Worm (Caenorhabditis elegans) whole organism, L3 larva: ENCODE data around the gene efhc-1.

ENCODE experiments used
- ZK546.5 ChIP-seq: sonication (generic microtip); optimal IDR thresholded peaks from 2 replicates; lab custom pipeline; 2017; ENCODE audit warnings: missing biosample characterization, missing genetic modification characterization
- aly-2 ChIP-seq: fragments of 150-350 bp; optimal IDR thresholded peaks from 2 replicates; lab custom pipeline; 2014; ENCODE audit warnings: missing biosample characterization, missing genetic modification characterization
- ceh-28 ChIP-seq: fragments of 150-350 bp; optimal IDR thresholded peaks from 2 replicates; lab custom pipeline; 2014; ENCODE audit warnings: missing biosample characterization, missing genetic modification reagents, missing genetic modification characterization
- ceh-82 ChIP-seq: fragments of 150-350 bp; optimal IDR thresholded peaks from 2 replicates; lab custom pipeline; 2014; ENCODE audit warnings: missing biosample characterization, missing genetic modification characterization
- egl-27 ChIP-seq: sonication (generic microtip); optimal IDR thresholded peaks from 4 replicates; lab custom pipeline; 2017; ENCODE audit warnings: missing biosample characterization, missing genetic modification reagents, missing genetic modification characterization
- egl-5 ChIP-seq: fragments of 150-350 bp; optimal IDR thresholded peaks from 2 replicates; lab custom pipeline; 2017; ENCODE audit warnings: missing biosample characterization, missing genetic modification reagents, missing genetic modification characterization, inconsistent platforms
- elt-1 ChIP-seq: fragments of 150-350 bp; optimal IDR thresholded peaks from 2 replicates; lab custom pipeline; 2014; ENCODE audit warnings: missing biosample characterization, missing genetic modification characterization
- elt-2 ChIP-seq: sonication (generic microtip); optimal IDR thresholded peaks from 2 replicates; lab custom pipeline; 2016; ENCODE audit warnings: missing genetic modification reagents, mild to moderate bottlenecking, missing genetic modification characterization, missing compliant biosample characterization
- elt-3 ChIP-seq, 3 experiments: fragments of 150-350 bp in 1 of 3; sonication (generic microtip) in 2 of 3; optimal IDR thresholded peaks; 2 replicates in 2 of 3; 4 replicates in 1 of 3; lab custom pipeline; 2014 to 2017; ENCODE audit warnings: missing biosample characterization in 3 of 3, missing genetic modification characterization in 3 of 3
- eor-1 ChIP-seq, 2 experiments: fragments of 150-350 bp; optimal IDR thresholded peaks; 2 replicates each; lab custom pipeline; 2014 to 2018; ENCODE audit warnings: missing biosample characterization in 2 of 2, missing genetic modification characterization in 2 of 2
- fkh-10 ChIP-seq: sonication (generic microtip); optimal IDR thresholded peaks from 2 replicates; lab custom pipeline; 2017; ENCODE audit warnings: missing biosample characterization, missing genetic modification reagents, missing genetic modification characterization
- fos-1 ChIP-seq: fragments of 150-350 bp; optimal IDR thresholded peaks from 2 replicates; lab custom pipeline; 2014; ENCODE audit warnings: missing biosample characterization, missing genetic modification characterization
- jun-1 ChIP-seq: fragments of 150-350 bp; optimal IDR thresholded peaks from 2 replicates; lab custom pipeline; 2014; ENCODE audit warnings: missing biosample characterization, missing genetic modification reagents, missing genetic modification characterization
- lin-15B ChIP-seq: fragments of 150-350 bp; optimal IDR thresholded peaks from 2 replicates; lab custom pipeline; 2014; ENCODE audit warnings: missing biosample characterization, missing genetic modification characterization
- mml-1 ChIP-seq: fragments of 150-350 bp; sonication (generic microtip); optimal IDR thresholded peaks from 3 replicates; lab custom pipeline; 2014; ENCODE audit warnings: missing biosample characterization, missing genetic modification characterization
- nfya-1 ChIP-seq: sonication (generic microtip); optimal IDR thresholded peaks from 2 replicates; lab custom pipeline; 2017; ENCODE audit warnings: missing genetic modification characterization, mild to moderate bottlenecking, missing compliant biosample characterization, antibody characterized with exemption, moderate library complexity; ENCODE audit not compliant: insufficient read depth
- nhr-11 ChIP-seq: fragments of 150-350 bp; optimal IDR thresholded peaks from 2 replicates; lab custom pipeline; 2014; ENCODE audit warnings: missing biosample characterization, missing genetic modification characterization
- nhr-23 ChIP-seq: fragments of 150-350 bp; optimal IDR thresholded peaks from 2 replicates; lab custom pipeline; 2014; ENCODE audit warnings: missing biosample characterization, missing genetic modification reagents, missing genetic modification characterization
- nhr-237 ChIP-seq: fragments of 150-350 bp; optimal IDR thresholded peaks from 2 replicates; lab custom pipeline; 2014; ENCODE audit warnings: missing biosample characterization, missing genetic modification characterization
- nhr-28 ChIP-seq: fragments of 150-350 bp; optimal IDR thresholded peaks from 2 replicates; lab custom pipeline; 2014; ENCODE audit warnings: missing biosample characterization, missing genetic modification characterization
- nhr-43 ChIP-seq: sonication (generic microtip); optimal IDR thresholded peaks from 2 replicates; lab custom pipeline; 2016; ENCODE audit warnings: mild to moderate bottlenecking, missing genetic modification characterization, missing compliant biosample characterization; ENCODE audit not compliant: poor library complexity, severe bottlenecking
- nhr-67 ChIP-seq: fragments of 150-350 bp; optimal IDR thresholded peaks from 2 replicates; lab custom pipeline; 2014; ENCODE audit warnings: missing biosample characterization, missing genetic modification characterization
- nhr-76 ChIP-seq: fragments of 150-350 bp; sonication (generic microtip); optimal IDR thresholded peaks from 5 replicates; lab custom pipeline; 2014; ENCODE audit warnings: missing biosample characterization, missing genetic modification characterization
- nhr-77 ChIP-seq: fragments of 150-350 bp; optimal IDR thresholded peaks from 2 replicates; lab custom pipeline; 2014; ENCODE audit warnings: missing biosample characterization, missing genetic modification characterization
- pha-4 ChIP-seq: fragments of 150-350 bp; optimal IDR thresholded peaks from 2 replicates; lab custom pipeline; 2014; ENCODE audit warnings: missing biosample characterization, missing genetic modification reagents, missing genetic modification characterization
- pqm-1 ChIP-seq: fragments of 150-350 bp; optimal IDR thresholded peaks from 2 replicates; lab custom pipeline; 2017; ENCODE audit warnings: missing biosample characterization, missing genetic modification characterization, inconsistent platforms
- sea-2 ChIP-seq: fragments of 150-350 bp; sonication (generic microtip); optimal IDR thresholded peaks from 4 replicates; lab custom pipeline; 2014; ENCODE audit warnings: missing biosample characterization, missing genetic modification reagents, missing genetic modification characterization
- skn-1 ChIP-seq: fragments of 150-350 bp; optimal IDR thresholded peaks from 2 replicates; lab custom pipeline; 2014; ENCODE audit warnings: missing biosample characterization, missing genetic modification characterization
- unc-39 ChIP-seq: sonication (generic microtip); optimal IDR thresholded peaks from 4 replicates; lab custom pipeline; 2017; ENCODE audit warnings: missing biosample characterization, missing genetic modification characterization
- unc-62 ChIP-seq: fragments of 150-350 bp; sonication (generic microtip); optimal IDR thresholded peaks from 4 replicates; lab custom pipeline; 2014; ENCODE audit warnings: missing biosample characterization, missing genetic modification reagents, missing genetic modification characterization
- ztf-11 ChIP-seq: fragments of 150-350 bp; optimal IDR thresholded peaks from 2 replicates; lab custom pipeline; 2014; ENCODE audit warnings: missing biosample characterization, missing genetic modification characterization
- ztf-4 ChIP-seq: fragments of 150-350 bp; optimal IDR thresholded peaks from 2 replicates; lab custom pipeline; 2014; ENCODE audit warnings: missing biosample characterization, missing genetic modification characterization

Gene efhc-1

DNA sequence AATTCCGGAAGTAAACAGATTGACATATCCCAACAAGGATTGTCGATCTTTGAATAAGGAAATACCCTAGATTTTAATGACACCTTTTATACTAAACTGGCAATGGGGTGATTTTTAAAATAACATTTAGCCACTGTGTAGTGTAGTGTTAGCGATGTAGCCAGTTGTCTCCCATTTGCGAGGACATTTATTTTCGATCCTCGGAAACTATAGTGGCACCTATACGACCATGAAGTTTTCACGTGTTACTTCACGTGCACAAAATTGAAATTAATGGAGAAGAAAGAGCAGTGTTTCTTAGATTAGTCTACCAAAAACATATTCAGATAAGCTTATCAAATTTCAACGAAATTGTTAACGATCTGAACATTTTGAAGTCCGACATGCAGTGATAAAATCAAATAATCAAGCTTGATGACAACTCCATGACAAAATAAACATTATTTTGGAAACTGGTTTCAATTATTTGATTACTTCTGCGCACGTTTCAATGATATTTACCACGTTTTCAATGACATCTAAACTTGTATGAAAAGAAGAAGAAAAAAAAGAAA lies 24.8 kb upstream of the efhc-1 start, which contains the start of gene R07E3.4:
R07E3.4 (minus strand) TSS at position 51 of the 554 bp plus-strand sequence.
- TF ChIP-seq skn-1 (no peak), elt-2 (peak; percentile 80), pqm-1 (tag; lab: Kevin White, UChicago) (peak; percentile 82), elt-1 (tag; lab: Kevin White, UChicago) (no peak), pha-4 (tag; lab: Kevin White, UChicago) (peak; percentile 13), nhr-11 (tag; lab: Kevin White, UChicago) (peak; percentile 75), mml-1 (tag; lab: Kevin White, UChicago) (peak; percentile 83)

DNA sequence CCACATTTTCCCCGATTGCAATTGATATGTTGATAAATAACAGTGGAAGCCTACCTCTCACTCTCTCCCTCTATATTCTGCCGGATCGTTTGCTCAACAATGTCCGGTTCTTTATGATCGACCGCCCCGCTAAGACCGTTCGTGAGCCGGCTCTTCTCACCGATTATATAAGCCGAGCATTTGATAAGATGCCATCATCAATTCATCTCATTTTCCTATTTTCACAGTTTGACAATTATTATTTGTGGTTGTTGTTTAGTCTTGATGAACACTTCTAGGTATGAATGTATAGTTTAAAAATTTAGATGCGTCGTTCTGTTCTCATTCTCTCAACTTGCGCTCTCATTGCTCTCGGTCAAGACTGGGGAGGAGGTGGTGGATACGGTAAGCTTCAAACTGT lies 22.0 kb upstream of the efhc-1 start, which contains the start of gene idpa-3:
idpa-3 (plus strand) TSS at position 301 of the 400 bp plus-strand sequence.
- no peak for TF ChIP-seq ZK546.5
- no peak for TF ChIP-seq nhr-77 (tag; lab: Kevin White, UChicago)
- TF ChIP-seq nhr-28 (tag; lab: Kevin White, UChicago), result no peak
- no peak for TF ChIP-seq nhr-67 (tag; lab: Kevin White, UChicago)
- no peak for TF ChIP-seq ceh-28
- no peak for TF ChIP-seq egl-5
- TF ChIP-seq nhr-76 (tag; lab: Kevin White, UChicago), result no peak
- no peak for TF ChIP-seq nhr-11 (tag; lab: Kevin White, UChicago)

DNA sequence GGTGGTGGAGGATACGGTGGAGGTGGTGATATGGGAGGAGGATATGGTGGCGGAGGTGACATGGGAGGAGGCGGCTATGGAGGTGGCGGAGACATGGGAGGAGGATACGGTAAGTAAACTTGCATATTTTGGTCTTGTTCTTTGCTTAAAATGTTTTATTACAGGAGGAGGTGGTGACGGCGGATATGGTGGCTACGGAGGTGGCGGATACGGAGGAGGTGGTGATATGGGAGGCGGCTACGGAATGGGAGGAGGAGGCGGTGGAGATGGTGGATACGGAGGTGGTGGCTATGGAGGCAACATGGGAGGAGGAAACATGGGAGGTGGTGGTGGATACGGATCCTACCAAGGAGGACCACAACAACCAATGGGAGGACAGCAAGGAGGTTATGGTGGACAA lies 21.6 kb upstream of the efhc-1 start:
- TF ChIP-seq sea-2 (GFP tag; lab: Kevin White, UChicago) (no peak), fos-1 (tag; lab: Kevin White, UChicago) (no peak), nhr-23 (no peak), unc-39 (tag; lab: Kevin White, UChicago) (no peak), nfya-1 (no peak), jun-1 (tag; lab: Kevin White, UChicago) (no peak), skn-1 (no peak), ZK546.5 (no peak), nhr-67 (tag; lab: Kevin White, UChicago) (no peak), ztf-11 (tag; lab: Kevin White, UChicago) (no peak), eor-1 (tag; optimal IDR thresholded peaks at IDR 0.05; lab: Kevin White, UChicago) (no peak), lin-15B (tag; lab: Kevin White, UChicago) (no peak), fkh-10 (GFP tag; lab: Kevin White, UChicago) (no peak)

DNA sequence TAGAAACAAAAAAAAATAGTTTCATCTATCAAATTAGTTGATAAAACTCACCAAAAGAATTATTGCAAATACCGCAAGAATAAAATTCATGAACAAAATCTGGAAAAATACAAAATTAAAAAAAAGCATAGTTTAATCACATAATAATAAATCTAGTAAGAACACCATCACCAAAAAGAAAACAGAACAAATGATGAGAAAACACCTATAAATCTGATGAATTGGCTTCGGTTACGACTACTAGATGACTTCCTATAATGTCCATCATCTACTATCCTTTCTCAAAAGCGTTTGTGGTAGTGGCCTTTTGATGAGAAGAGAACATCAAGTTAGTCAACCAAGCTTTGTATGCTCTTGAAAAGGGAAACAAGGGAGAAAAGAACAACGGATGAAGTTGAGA lies 20.1 kb upstream of the efhc-1 start, which contains the start of gene cut-5:
cut-5 (minus strand) TSS at position 101 of the 400 bp plus-strand sequence.
- no peak for TF ChIP-seq nhr-43 (tag; lab: Kevin White, UChicago)
- TF ChIP-seq ztf-4, result no peak
- no peak for TF ChIP-seq nhr-237 (tag; lab: Kevin White, UChicago)
- no peak for TF ChIP-seq unc-62 (GFP tag; lab: Kevin White, UChicago)
- no peak for TF ChIP-seq elt-3 (tag; optimal IDR thresholded peaks at IDR 0.05; lab: Kevin White, UChicago)
- TF ChIP-seq skn-1, result no peak

DNA sequence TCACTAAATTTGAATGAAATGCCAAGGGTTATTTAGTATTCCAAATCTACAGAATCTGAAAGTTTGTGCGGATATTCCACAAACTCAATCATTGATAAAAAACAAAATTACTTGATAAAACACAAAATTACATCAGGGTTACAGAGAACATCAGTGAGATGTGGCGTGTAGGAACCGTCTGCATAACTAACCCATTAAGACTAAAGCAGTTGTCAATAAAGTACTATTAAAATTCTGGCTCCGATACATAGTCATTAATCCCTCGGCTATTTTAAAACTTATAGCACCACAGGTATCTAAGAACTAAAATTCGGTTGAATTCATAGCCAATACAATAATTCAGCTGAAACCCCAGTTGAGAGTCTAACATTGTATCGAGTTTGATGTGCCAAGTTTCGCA lies 19.4 kb upstream of the efhc-1 start:
- peak; percentile 42 for TF ChIP-seq elt-2
- no peak for TF ChIP-seq sea-2 (GFP tag; lab: Kevin White, UChicago)

DNA sequence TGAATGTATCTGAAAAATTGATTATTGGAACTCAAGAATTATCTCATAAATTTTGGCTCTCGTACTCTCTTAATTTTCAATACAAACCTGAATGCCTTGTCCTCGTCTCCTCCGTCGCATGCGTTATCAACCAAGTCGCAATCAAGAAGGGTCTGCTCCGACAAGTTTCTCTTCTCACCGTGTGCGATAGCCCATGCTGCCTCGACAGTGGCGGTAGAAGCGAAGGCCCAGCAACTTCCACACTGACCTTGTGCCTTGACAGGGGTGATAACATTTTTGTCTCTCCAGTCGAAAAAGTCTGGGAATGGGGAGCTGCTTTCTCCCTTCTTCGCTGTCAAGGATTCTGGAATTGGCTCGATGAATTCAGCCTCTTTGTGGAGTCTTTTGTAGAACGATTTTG lies 18.1 kb upstream of the efhc-1 start:
- TF ChIP-seq jun-1 (tag; lab: Kevin White, UChicago), result no peak
- TF ChIP-seq ceh-82, result no peak
- TF ChIP-seq pqm-1 (tag; lab: Kevin White, UChicago), result peak; percentile 55
- TF ChIP-seq elt-2, result peak; percentile 64

DNA sequence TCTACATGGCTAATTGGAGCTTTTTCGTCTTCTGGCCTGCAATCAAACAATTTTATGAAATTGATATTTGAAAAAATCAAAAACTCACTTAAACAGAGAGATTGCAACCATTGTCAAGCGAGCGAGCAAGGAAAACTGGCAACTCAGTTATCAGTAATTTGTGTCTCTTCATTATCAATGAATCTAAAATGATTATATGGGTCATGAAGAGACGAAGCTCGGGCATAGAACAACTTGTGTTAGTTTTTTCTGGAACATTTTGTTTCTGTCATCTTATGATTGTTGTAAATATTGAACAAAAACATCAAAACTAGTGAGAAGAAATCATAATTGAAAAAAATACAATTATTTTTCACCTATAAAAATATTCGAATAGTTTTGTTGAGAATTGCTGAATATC lies 17.2 kb upstream of the efhc-1 start, which contains the start of gene R07E3.1:
R07E3.1 (minus strand) TSS at position 176 of the 400 bp plus-strand sequence.
- TF ChIP-seq pha-4 (tag; lab: Kevin White, UChicago), result peak; percentile 59
- no peak for TF ChIP-seq aly-2
- TF ChIP-seq egl-27, result no peak
- no peak for TF ChIP-seq nhr-11 (tag; lab: Kevin White, UChicago)
- no peak for TF ChIP-seq fos-1 (tag; lab: Kevin White, UChicago)
- peak; percentile 87 for TF ChIP-seq elt-2
- peak; percentile 79 for TF ChIP-seq pqm-1 (tag; lab: Kevin White, UChicago)
